Fruit fly (Drosophila melanogaster) whole organism, prepupa: ENCODE data around the gene CG9672.

Source experiments
- CG11294 ChIP-seq: fragments of 200-800 bp; sonication (Bioruptor generic); IDR thresholded peaks from 2 replicates; pipeline ENCODE4 v1.3.6; 2022; ENCODE audit warnings: missing biosample characterization, missing genetic modification characterization
- CG11902 ChIP-seq: fragments of 200-800 bp; sonication (Bioruptor generic); optimal IDR thresholded peaks from 3 replicates; lab custom pipeline; 2016; ENCODE audit warnings: missing biosample characterization, missing genetic modification characterization
- CG15336 ChIP-seq: fragments of 200-800 bp; sonication (Bioruptor generic); IDR thresholded peaks from 2 replicates; pipeline ENCODE4 v1.3.6; 2022; ENCODE audit warnings: missing biosample characterization, missing genetic modification characterization
- CG1621 ChIP-seq: fragments of 200-800 bp; sonication (Bioruptor generic); optimal IDR thresholded peaks from 3 replicates; lab custom pipeline; 2018; ENCODE audit warnings: missing biosample characterization, mild to moderate bottlenecking, missing genetic modification characterization
- CG16779 ChIP-seq: fragments of 200-800 bp; sonication (Bioruptor generic); optimal IDR thresholded peaks from 3 replicates; lab custom pipeline; 2017; ENCODE audit warnings: missing biosample characterization, mild to moderate bottlenecking, missing genetic modification characterization
- CG3032 ChIP-seq: fragments of 200-800 bp; optimal IDR thresholded peaks from 2 replicates; lab custom pipeline; 2019; ENCODE audit warnings: missing biosample characterization, mild to moderate bottlenecking, missing genetic modification characterization, moderate library complexity
- CG32006 ChIP-seq: fragments of 200-800 bp; sonication (Bioruptor generic); optimal IDR thresholded peaks from 3 replicates; lab custom pipeline; 2017; ENCODE audit warnings: missing biosample characterization, mild to moderate bottlenecking, missing genetic modification characterization
- CG34406 ChIP-seq: fragments of 200-800 bp; sonication (Bioruptor generic); optimal IDR thresholded peaks from 3 replicates; lab custom pipeline; 2016; ENCODE audit warnings: missing biosample characterization, missing genetic modification characterization
- CG3919 ChIP-seq: fragments of 200-800 bp; sonication (Bioruptor generic); optimal IDR thresholded peaks from 3 replicates; lab custom pipeline; 2016; ENCODE audit warnings: missing biosample characterization, missing genetic modification characterization
- CG6276 ChIP-seq: fragments of 200-800 bp; sonication (Bioruptor generic); optimal IDR thresholded peaks from 2 replicates; lab custom pipeline; 2017; ENCODE audit warnings: missing biosample characterization, mild to moderate bottlenecking, missing genetic modification characterization
- CG6792 ChIP-seq: fragments of 200-800 bp; sonication (Bioruptor generic); optimal IDR thresholded peaks from 3 replicates; lab custom pipeline; 2016; ENCODE audit warnings: missing biosample characterization, missing genetic modification characterization
- CG6808 ChIP-seq: fragments of 200-800 bp; sonication (Bioruptor generic); optimal IDR thresholded peaks from 3 replicates; lab custom pipeline; 2017; ENCODE audit warnings: missing biosample characterization, missing genetic modification characterization, mild to moderate bottlenecking, moderate library complexity, missing genetic modification reagents
- CG6854 ChIP-seq: fragments of 200-800 bp; sonication (Bioruptor generic); optimal IDR thresholded peaks from 2 replicates; lab custom pipeline; 2017; ENCODE audit warnings: missing biosample characterization, mild to moderate bottlenecking, missing genetic modification characterization
- CG7368 ChIP-seq: fragments of 200-800 bp; sonication (Bioruptor generic); optimal IDR thresholded peaks from 3 replicates; lab custom pipeline; 2016; ENCODE audit warnings: missing biosample characterization, missing genetic modification characterization
- CG8119 ChIP-seq: fragments of 200-800 bp; sonication (Bioruptor generic); IDR thresholded peaks from 3 replicates; pipeline ENCODE4 v1.3.6; 2022; ENCODE audit warnings: missing biosample characterization, missing genetic modification characterization
- CG8319 ChIP-seq: fragments of 200-800 bp; sonication (Bioruptor generic); optimal IDR thresholded peaks from 3 replicates; lab custom pipeline; 2016; ENCODE audit warnings: missing biosample characterization, missing genetic modification characterization
- CG8632 ChIP-seq: fragments of 200-800 bp; sonication (Bioruptor generic); optimal IDR thresholded peaks from 3 replicates; lab custom pipeline; 2016; ENCODE audit warnings: missing biosample characterization, missing genetic modification characterization
- Eip75B ChIP-seq: fragments of 200-800 bp; sonication (Bioruptor generic); optimal IDR thresholded peaks from 3 replicates; lab custom pipeline; 2016; ENCODE audit warnings: missing biosample characterization, missing genetic modification characterization
- Eip93F ChIP-seq: fragments of 200-800 bp; sonication (Bioruptor generic); optimal IDR thresholded peaks from 2 replicates; lab custom pipeline; 2016; ENCODE audit warnings: missing biosample characterization, mild to moderate bottlenecking, missing genetic modification characterization
- Ets21C ChIP-seq: fragments of 200-800 bp; sonication (Bioruptor generic); optimal IDR thresholded peaks from 3 replicates; lab custom pipeline; 2016; ENCODE audit warnings: missing biosample characterization, missing genetic modification characterization
- Hr39 ChIP-seq: fragments of 200-800 bp; sonication (Bioruptor generic); optimal IDR thresholded peaks from 2 replicates; lab custom pipeline; 2016; ENCODE audit warnings: missing biosample characterization, missing genetic modification characterization
- Met ChIP-seq: fragments of 200-800 bp; sonication (Bioruptor generic); optimal IDR thresholded peaks from 3 replicates; lab custom pipeline; 2016; ENCODE audit warnings: missing biosample characterization, missing genetic modification characterization
- Smox ChIP-seq: fragments of 200-800 bp; sonication (Bioruptor generic); optimal IDR thresholded peaks from 3 replicates; lab custom pipeline; 2016; ENCODE audit warnings: missing biosample characterization, missing genetic modification characterization
- Sox102F ChIP-seq: fragments of 200-800 bp; sonication (Bioruptor generic); optimal IDR thresholded peaks from 2 replicates; lab custom pipeline; 2016; ENCODE audit warnings: missing biosample characterization, mild to moderate bottlenecking, missing genetic modification characterization
- Sox14 ChIP-seq: fragments of 200-800 bp; sonication (Bioruptor generic); optimal IDR thresholded peaks from 3 replicates; lab custom pipeline; 2016; ENCODE audit warnings: missing biosample characterization, missing genetic modification characterization
- Sox15 ChIP-seq: fragments of 200-800 bp; sonication (Bioruptor generic); optimal IDR thresholded peaks from 3 replicates; lab custom pipeline; 2016; ENCODE audit warnings: missing biosample characterization, missing genetic modification characterization
- achi ChIP-seq: fragments of 200-800 bp; sonication (Bioruptor generic); optimal IDR thresholded peaks from 3 replicates; lab custom pipeline; 2016; ENCODE audit warnings: missing biosample characterization, missing genetic modification characterization
- cyc ChIP-seq: fragments of 200-800 bp; sonication (Bioruptor generic); optimal IDR thresholded peaks from 3 replicates; lab custom pipeline; 2016; ENCODE audit warnings: missing biosample characterization, missing genetic modification characterization
- fd59A ChIP-seq: fragments of 200-800 bp; sonication (Bioruptor generic); optimal IDR thresholded peaks from 2 replicates; lab custom pipeline; 2017; ENCODE audit warnings: missing biosample characterization, mild to moderate bottlenecking, missing genetic modification characterization, missing genetic modification reagents
- fkh ChIP-seq: fragments of 200-800 bp; sonication (Bioruptor generic); optimal IDR thresholded peaks from 3 replicates; lab custom pipeline; 2017; ENCODE audit warnings: missing biosample characterization, mild to moderate bottlenecking, missing genetic modification characterization, moderate library complexity
- net ChIP-seq: fragments of 200-800 bp; sonication (Bioruptor generic); optimal IDR thresholded peaks from 3 replicates; lab custom pipeline; 2016; ENCODE audit warnings: missing biosample characterization, missing genetic modification characterization
- pdm3 ChIP-seq: fragments of 200-800 bp; sonication (Bioruptor generic); optimal IDR thresholded peaks from 3 replicates; lab custom pipeline; 2016; ENCODE audit warnings: missing biosample characterization, missing genetic modification characterization
- salr ChIP-seq, 2 experiments: fragments of 200-800 bp; sonication (Bioruptor generic); optimal IDR thresholded peaks; 3 replicates each; lab custom pipeline; 2016 to 2018; ENCODE audit warnings: missing biosample characterization in 2 of 2, missing genetic modification characterization in 2 of 2, mild to moderate bottlenecking in 1 of 2
- ss ChIP-seq, 2 experiments: fragments of 200-800 bp; sonication (Bioruptor generic); optimal IDR thresholded peaks; 2 replicates in 1 of 2; 3 replicates in 1 of 2; lab custom pipeline; 2017 to 2018; ENCODE audit warnings: mild to moderate bottlenecking in 2 of 2, missing biosample characterization in 2 of 2, missing genetic modification characterization in 2 of 2, moderate library complexity in 1 of 2
- svp ChIP-seq: fragments of 200-800 bp; sonication (Bioruptor generic); peaks from one replicate; lab custom pipeline; 2016; ENCODE audit warnings: missing biosample characterization, missing genetic modification characterization
- topi ChIP-seq: fragments of 200-800 bp; sonication (Bioruptor generic); optimal IDR thresholded peaks from 3 replicates; lab custom pipeline; 2016; ENCODE audit warnings: missing biosample characterization, missing genetic modification characterization
- vri ChIP-seq: fragments of 200-800 bp; sonication (Bioruptor generic); optimal IDR thresholded peaks from 3 replicates; lab custom pipeline; 2016; ENCODE audit warnings: missing biosample characterization, mild to moderate bottlenecking, missing genetic modification characterization

The CG9672 gene

DNA sequence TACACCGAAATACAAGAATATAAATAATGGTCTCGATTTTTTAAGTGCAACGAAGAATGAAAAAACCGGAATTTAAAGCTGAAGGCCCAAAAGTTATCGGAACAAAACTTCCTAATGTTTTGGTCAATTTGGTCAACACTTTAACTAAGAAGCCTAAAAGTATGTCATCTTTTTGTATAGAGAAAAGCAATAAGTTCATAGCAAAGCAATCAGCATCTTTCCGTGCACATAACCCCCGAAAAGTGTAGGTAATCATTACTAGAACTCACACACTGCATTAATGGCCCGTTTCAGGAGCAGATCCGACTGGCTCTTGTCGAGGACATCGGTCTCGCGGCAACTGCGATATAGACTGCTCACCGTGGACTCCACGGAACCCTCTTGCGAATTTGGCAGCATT lies 37.7 kb upstream of the CG9672 start:
- TF ChIP-seq CG7368 (GFP tag; lab: Kevin White, UChicago) (no peak), CG1621 (tag; lab: Kevin White, UChicago) (no peak), vri (GFP tag; lab: Kevin White, UChicago) (no peak)

dm6 chrX:16742547-16742946 lies 35.9 kb upstream of the CG9672 start, which contains the start of gene Twdlalpha:
Twdlalpha (plus strand) TSS chrX:16742847.
- TF ChIP-seq Smox (GFP tag; lab: Kevin White, UChicago) (no peak), svp (GFP tag; lab: Kevin White, UChicago) (no peak), Sox15 (GFP tag; lab: Kevin White, UChicago) (no peak), Eip75B (GFP tag; lab: Kevin White, UChicago) (no peak), CG8319 (GFP tag; lab: Kevin White, UChicago) (no peak), CG7368 (GFP tag; lab: Kevin White, UChicago) (no peak), CG6854 (GFP tag; lab: Kevin White, UChicago) (no peak), achi (GFP tag; lab: Kevin White, UChicago) (no peak), CG8632 (GFP tag; lab: Kevin White, UChicago) (no peak), CG11294 (GFP tag; lab: Robert Waterston, UW) (no peak), Sox14 (GFP tag; lab: Kevin White, UChicago) (no peak), CG3919 (GFP tag; lab: Kevin White, UChicago) (no peak), Met (no peak), CG11902 (GFP tag; lab: Kevin White, UChicago) (no peak), salr (GFP tag; optimal IDR thresholded peaks at IDR 0.05; lab: Kevin White, UChicago) (no peak), CG6276 (GFP tag; lab: Kevin White, UChicago) (no peak), cyc (no peak), fd59A (GFP tag; lab: Kevin White, UChicago) (no peak), Hr39 (no peak)

dm6 chrX:16740606-16741005 lies 33.9 kb upstream of the CG9672 start, which contains the start of gene CG32568:
CG32568 (plus strand) TSS chrX:16740906.
- TF ChIP-seq net (GFP tag; lab: Kevin White, UChicago) (no peak), Ets21C (GFP tag; lab: Kevin White, UChicago) (no peak), CG32006 (GFP tag; lab: Kevin White, UChicago) (no peak), achi (GFP tag; lab: Kevin White, UChicago) (no peak), Hr39 (no peak), CG3032 (tag; lab: Kevin White, UChicago) (no peak), fkh (GFP tag; lab: Kevin White, UChicago) (no peak), CG34406 (GFP tag; lab: Kevin White, UChicago) (no peak), Met (no peak), topi (no peak), CG11902 (GFP tag; lab: Kevin White, UChicago) (no peak), CG16779 (tag; lab: Kevin White, UChicago) (no peak), CG15336 (no peak)

DNA sequence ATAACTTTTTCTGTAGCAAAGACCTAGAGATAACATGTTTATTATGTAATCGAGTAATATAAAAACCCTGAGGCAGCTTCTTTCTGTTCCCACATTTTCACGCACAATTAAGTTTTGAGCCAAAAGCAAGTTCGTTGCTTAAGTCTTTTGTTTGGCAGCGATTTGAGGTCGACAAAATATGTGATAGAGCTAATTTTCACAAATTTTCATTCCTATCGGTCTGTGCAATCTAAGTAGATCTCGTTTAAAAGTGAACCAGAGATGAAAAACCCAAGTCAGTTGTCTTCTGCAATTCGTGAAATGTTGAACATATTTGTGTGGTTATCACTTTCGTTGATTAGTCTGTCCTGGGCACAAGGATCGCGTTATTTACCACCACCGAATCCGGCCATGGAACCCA lies 31.2 kb upstream of the CG9672 start, which contains the start of gene TwdlZ:
TwdlZ (plus strand) TSS at position 301 of the 400 bp plus-strand sequence.
- TF ChIP-seq vri (GFP tag; lab: Kevin White, UChicago): no peak
- TF ChIP-seq Sox102F (GFP tag; lab: Kevin White, UChicago): no peak
- TF ChIP-seq CG6808 (GFP tag; lab: Kevin White, UChicago): no peak
- no peak for TF ChIP-seq CG8319 (GFP tag; lab: Kevin White, UChicago)
- TF ChIP-seq CG6792 (GFP tag; lab: Kevin White, UChicago): no peak
- TF ChIP-seq Sox15 (GFP tag; lab: Kevin White, UChicago): no peak
- no peak for TF ChIP-seq ss (GFP tag; optimal IDR thresholded peaks at IDR 0.05; lab: Kevin White, UChicago)
- TF ChIP-seq pdm3 (GFP tag; lab: Kevin White, UChicago): no peak
- no peak for TF ChIP-seq Eip93F (GFP tag; lab: Kevin White, UChicago)
- TF ChIP-seq CG8119: no peak
- TF ChIP-seq Eip75B (GFP tag; lab: Kevin White, UChicago): no peak
- no peak for TF ChIP-seq Smox (GFP tag; lab: Kevin White, UChicago)
- TF ChIP-seq Ets21C (GFP tag; lab: Kevin White, UChicago): no peak
- TF ChIP-seq Sox14 (GFP tag; lab: Kevin White, UChicago): no peak
- no peak for TF ChIP-seq svp (GFP tag; lab: Kevin White, UChicago)
- no peak for TF ChIP-seq salr (GFP tag; optimal IDR thresholded peaks at IDR 0.05; lab: Kevin White, UChicago)
